Fruit fly (Drosophila melanogaster) whole organism, embryonic: ENCODE results near the gene Fer3HCH.

ENCODE experiments used
- B-H1 ChIP-seq: fragments of 200-800 bp; sonication (Bioruptor generic); IDR thresholded peaks from 3 replicates; pipeline ENCODE4 v1.3.6; 2022; ENCODE audit warnings: missing biosample characterization, missing genetic modification characterization
- B-H2 ChIP-seq: fragments of 200-800 bp; sonication (Bioruptor generic); optimal IDR thresholded peaks from 2 replicates; lab custom pipeline; 2018; ENCODE audit warnings: missing biosample characterization, mild to moderate bottlenecking, missing genetic modification characterization
- CG1024 ChIP-seq: fragments of 200-800 bp; sonication (Bioruptor generic); IDR thresholded peaks from 2 replicates; pipeline ENCODE4 v1.3.6; 2022; ENCODE audit warnings: missing biosample characterization, missing genetic modification characterization
- CG10565 ChIP-seq: fragments of 200-800 bp; sonication (Bioruptor generic); optimal IDR thresholded peaks from 3 replicates; lab custom pipeline; 2016; ENCODE audit warnings: missing biosample characterization, mild to moderate bottlenecking, missing genetic modification characterization
- CG11085 ChIP-seq: fragments of 200-800 bp; sonication (Bioruptor generic); IDR thresholded peaks from 2 replicates; pipeline ENCODE4 v1.3.6; 2022; ENCODE audit warnings: missing biosample characterization, missing genetic modification characterization
- CG11695 ChIP-seq: fragments of 200-800 bp; sonication (Bioruptor generic); IDR thresholded peaks from 3 replicates; pipeline ENCODE4 v1.3.6; 2022; ENCODE audit warnings: missing biosample characterization, missing genetic modification characterization
- CG14441 ChIP-seq: fragments of 200-800 bp; sonication (Bioruptor generic); IDR thresholded peaks from 2 replicates; pipeline ENCODE4 v1.3.6; 2022; ENCODE audit warnings: missing biosample characterization, missing genetic modification characterization
- CG14710 ChIP-seq: fragments of 200-800 bp; sonication (Bioruptor generic); optimal IDR thresholded peaks from 3 replicates; lab custom pipeline; 2019; ENCODE audit warnings: missing biosample characterization, mild to moderate bottlenecking, missing genetic modification characterization, moderate library complexity
- CG15269 ChIP-seq: fragments of 200-800 bp; sonication (Bioruptor generic); optimal IDR thresholded peaks from 2 replicates; lab custom pipeline; 2018; ENCODE audit warnings: missing biosample characterization, mild to moderate bottlenecking, missing genetic modification characterization, moderate library complexity
- CG15479 ChIP-seq: fragments of 200-800 bp; sonication (Bioruptor generic); optimal IDR thresholded peaks from 3 replicates; lab custom pipeline; 2019; ENCODE audit warnings: missing biosample characterization, mild to moderate bottlenecking, missing genetic modification characterization, moderate library complexity
- CG16863 ChIP-seq: fragments of 200-800 bp; sonication (Bioruptor generic); optimal IDR thresholded peaks from 3 replicates; lab custom pipeline; 2016; ENCODE audit warnings: missing biosample characterization, missing genetic modification characterization
- CG17385 ChIP-seq: fragments of 200-800 bp; sonication (Bioruptor generic); optimal IDR thresholded peaks from 3 replicates; lab custom pipeline; 2018; ENCODE audit warnings: missing biosample characterization, mild to moderate bottlenecking, missing genetic modification characterization
- CG17612 ChIP-seq: fragments of 200-800 bp; sonication (Bioruptor generic); IDR thresholded peaks from 2 replicates; pipeline ENCODE4 v1.3.6; 2022; ENCODE audit warnings: missing biosample characterization, missing genetic modification characterization
- CG18476 ChIP-seq: fragments of 200-800 bp; sonication (Bioruptor generic); optimal IDR thresholded peaks from 2 replicates; lab custom pipeline; 2016; ENCODE audit warnings: missing biosample characterization, mild to moderate bottlenecking, missing genetic modification characterization
- CG34422 ChIP-seq: fragments of 200-800 bp; sonication (Bioruptor generic); IDR thresholded peaks from 3 replicates; pipeline ENCODE4 v1.3.6; 2022; ENCODE audit warnings: missing biosample characterization, missing genetic modification characterization
- CG7271 ChIP-seq: fragments of 200-800 bp; sonication (Bioruptor generic); optimal IDR thresholded peaks from 2 replicates; lab custom pipeline; 2018; ENCODE audit warnings: missing biosample characterization, mild to moderate bottlenecking, missing genetic modification characterization, moderate library complexity
- CG7556 ChIP-seq: fragments of 200-800 bp; sonication (Bioruptor generic); optimal IDR thresholded peaks from 2 replicates; lab custom pipeline; 2017; ENCODE audit warnings: missing biosample characterization, mild to moderate bottlenecking, missing genetic modification characterization
- CG8089 ChIP-seq: fragments of 200-800 bp; sonication (Bioruptor generic); optimal IDR thresholded peaks from 3 replicates; lab custom pipeline; 2016; ENCODE audit warnings: missing biosample characterization, missing genetic modification characterization
- CG8388 ChIP-seq: fragments of 200-800 bp; sonication (Bioruptor generic); optimal IDR thresholded peaks from 2 replicates; lab custom pipeline; 2019; ENCODE audit warnings: missing biosample characterization, mild to moderate bottlenecking, missing genetic modification characterization, moderate library complexity
- CG8765 ChIP-seq: fragments of 200-800 bp; sonication (Bioruptor generic); IDR thresholded peaks from 2 replicates; pipeline ENCODE4 v1.3.6; 2022; ENCODE audit warnings: missing biosample characterization, missing genetic modification characterization
- CoRest ChIP-seq: fragments of 200-800 bp; sonication (Bioruptor generic); optimal IDR thresholded peaks from 3 replicates; lab custom pipeline; 2018; ENCODE audit warnings: missing biosample characterization, mild to moderate bottlenecking, missing genetic modification characterization, moderate library complexity
- Dll ChIP-seq: fragments of 200-800 bp; sonication (Bioruptor generic); IDR thresholded peaks from 4 replicates; pipeline ENCODE4 v1.3.6; 2022; ENCODE audit warnings: missing biosample characterization, missing genetic modification characterization; ENCODE audit not compliant: partially characterized antibody
- Doc3 ChIP-seq: fragments of 200-800 bp; sonication (Bioruptor generic); IDR thresholded peaks from 3 replicates; pipeline ENCODE4 v1.3.6; 2022; ENCODE audit warnings: missing biosample characterization, missing genetic modification characterization; ENCODE audit not compliant: partially characterized antibody
- Dp ChIP-seq: fragments of 200-800 bp; sonication (Bioruptor generic); optimal IDR thresholded peaks from 2 replicates; lab custom pipeline; 2018; ENCODE audit warnings: missing biosample characterization, mild to moderate bottlenecking, missing genetic modification characterization, moderate library complexity
- Dref ChIP-seq: fragments of 200-800 bp; sonication (Bioruptor generic); IDR thresholded peaks from 2 replicates; pipeline ENCODE4 v1.3.6; 2022; ENCODE audit warnings: missing biosample characterization, missing genetic modification characterization
- HHEX ChIP-seq: fragments of 200-800 bp; sonication (Bioruptor generic); optimal IDR thresholded peaks from 3 replicates; lab custom pipeline; 2017; ENCODE audit warnings: missing biosample characterization, mild to moderate bottlenecking, missing genetic modification characterization, missing genetic modification reagents
- HLH3B ChIP-seq: fragments of 200-800 bp; sonication (Bioruptor generic); IDR thresholded peaks from 2 replicates; pipeline ENCODE4 v1.3.6; 2022; ENCODE audit warnings: missing biosample characterization, missing genetic modification characterization
- HmgD ChIP-seq: fragments of 200-800 bp; sonication (Bioruptor generic); optimal IDR thresholded peaks from 3 replicates; lab custom pipeline; 2016; ENCODE audit warnings: missing biosample characterization, missing genetic modification characterization
- Lim3 ChIP-seq: fragments of 200-800 bp; sonication (Bioruptor generic); IDR thresholded peaks from 2 replicates; pipeline ENCODE4 v1.3.6; 2022; ENCODE audit warnings: missing biosample characterization, missing genetic modification characterization
- MTF-1 ChIP-seq: fragments of 200-800 bp; sonication (Bioruptor generic); optimal IDR thresholded peaks from 2 replicates; lab custom pipeline; 2018; ENCODE audit warnings: missing biosample characterization, mild to moderate bottlenecking, missing genetic modification characterization, borderline replicate concordance
- Mes4 ChIP-seq: fragments of 200-800 bp; sonication (Bioruptor generic); optimal IDR thresholded peaks from 2 replicates; lab custom pipeline; 2016; ENCODE audit warnings: missing biosample characterization, missing genetic modification characterization
- NK7.1 ChIP-seq: fragments of 200-800 bp; sonication (Bioruptor generic); optimal IDR thresholded peaks from 3 replicates; lab custom pipeline; 2016; ENCODE audit warnings: missing biosample characterization, missing genetic modification characterization
- Neu2 ChIP-seq: fragments of 200-800 bp; sonication (Bioruptor generic); optimal IDR thresholded peaks from 3 replicates; lab custom pipeline; 2016; ENCODE audit warnings: missing biosample characterization, missing genetic modification characterization, borderline replicate concordance
- Nf-YA ChIP-seq: fragments of 200-800 bp; sonication (Bioruptor generic); IDR thresholded peaks from 2 replicates; pipeline ENCODE4 v1.3.6; 2022; ENCODE audit warnings: missing biosample characterization, missing genetic modification characterization
- YL-1 ChIP-seq: fragments of 200-800 bp; sonication (Bioruptor generic); optimal IDR thresholded peaks from 3 replicates; lab custom pipeline; 2017; ENCODE audit warnings: missing biosample characterization, mild to moderate bottlenecking, missing genetic modification characterization
- da ChIP-seq: fragments of 200-800 bp; sonication (Bioruptor generic); optimal IDR thresholded peaks from 2 replicates; lab custom pipeline; 2016; ENCODE audit warnings: missing biosample characterization, missing genetic modification characterization
- dan ChIP-seq: fragments of 200-800 bp; sonication (Bioruptor generic); IDR thresholded peaks from 2 replicates; pipeline ENCODE4 v1.3.6; 2022; ENCODE audit warnings: missing biosample characterization, missing genetic modification characterization
- ems ChIP-seq: fragments of 200-800 bp; sonication (Bioruptor generic); optimal IDR thresholded peaks from 3 replicates; lab custom pipeline; 2016; ENCODE audit warnings: missing biosample characterization, missing genetic modification characterization
- esg ChIP-seq: fragments of 200-800 bp; sonication (Bioruptor generic); conservative IDR thresholded peaks from 2 replicates; pipeline ENCODE4 v1.3.6; 2022; ENCODE audit warnings: missing biosample characterization, missing genetic modification characterization
- fd96Cb ChIP-seq: fragments of 200-800 bp; sonication (Bioruptor generic); optimal IDR thresholded peaks from 2 replicates; lab custom pipeline; 2018; ENCODE audit warnings: missing biosample characterization, mild to moderate bottlenecking, missing genetic modification characterization, moderate library complexity
- gem ChIP-seq: fragments of 200-800 bp; sonication (Bioruptor generic); optimal IDR thresholded peaks from 2 replicates; lab custom pipeline; 2019; ENCODE audit warnings: missing biosample characterization, mild to moderate bottlenecking, missing genetic modification characterization, moderate library complexity
- inv ChIP-seq: fragments of 200-800 bp; sonication (Bioruptor generic); IDR thresholded peaks from 2 replicates; pipeline ENCODE4 v1.3.6; 2022; ENCODE audit warnings: missing biosample characterization, missing genetic modification characterization; ENCODE audit not compliant: partially characterized antibody
- kah ChIP-seq: fragments of 200-800 bp; sonication (Bioruptor generic); optimal IDR thresholded peaks from 2 replicates; lab custom pipeline; 2018; ENCODE audit warnings: missing biosample characterization, mild to moderate bottlenecking, missing genetic modification characterization
- ken ChIP-seq: fragments of 200-800 bp; sonication (Bioruptor generic); IDR thresholded peaks from 3 replicates; pipeline ENCODE4 v1.3.6; 2022; ENCODE audit warnings: missing biosample characterization, missing genetic modification characterization
- maf-S ChIP-seq: fragments of 200-800 bp; sonication (Bioruptor generic); optimal IDR thresholded peaks from 2 replicates; lab custom pipeline; 2016; ENCODE audit warnings: missing biosample characterization, missing genetic modification characterization
- sim ChIP-seq: fragments of 200-800 bp; sonication (Bioruptor generic); IDR thresholded peaks from 2 replicates; pipeline ENCODE4 v1.3.6; 2022; ENCODE audit warnings: missing biosample characterization, missing genetic modification characterization
- sob ChIP-seq: fragments of 200-800 bp; sonication (Bioruptor generic); IDR thresholded peaks from 2 replicates; pipeline ENCODE4 v1.3.6; 2022; ENCODE audit warnings: missing biosample characterization, missing genetic modification characterization
- sug ChIP-seq: fragments of 200-800 bp; optimal IDR thresholded peaks from 2 replicates; lab custom pipeline; 2019; ENCODE audit warnings: missing biosample characterization, mild to moderate bottlenecking, missing genetic modification characterization, moderate library complexity
- trem ChIP-seq: fragments of 200-800 bp; optimal IDR thresholded peaks from 3 replicates; lab custom pipeline; 2019; ENCODE audit warnings: missing biosample characterization, mild to moderate bottlenecking, missing genetic modification characterization, moderate library complexity

Gene Fer3HCH

DNA sequence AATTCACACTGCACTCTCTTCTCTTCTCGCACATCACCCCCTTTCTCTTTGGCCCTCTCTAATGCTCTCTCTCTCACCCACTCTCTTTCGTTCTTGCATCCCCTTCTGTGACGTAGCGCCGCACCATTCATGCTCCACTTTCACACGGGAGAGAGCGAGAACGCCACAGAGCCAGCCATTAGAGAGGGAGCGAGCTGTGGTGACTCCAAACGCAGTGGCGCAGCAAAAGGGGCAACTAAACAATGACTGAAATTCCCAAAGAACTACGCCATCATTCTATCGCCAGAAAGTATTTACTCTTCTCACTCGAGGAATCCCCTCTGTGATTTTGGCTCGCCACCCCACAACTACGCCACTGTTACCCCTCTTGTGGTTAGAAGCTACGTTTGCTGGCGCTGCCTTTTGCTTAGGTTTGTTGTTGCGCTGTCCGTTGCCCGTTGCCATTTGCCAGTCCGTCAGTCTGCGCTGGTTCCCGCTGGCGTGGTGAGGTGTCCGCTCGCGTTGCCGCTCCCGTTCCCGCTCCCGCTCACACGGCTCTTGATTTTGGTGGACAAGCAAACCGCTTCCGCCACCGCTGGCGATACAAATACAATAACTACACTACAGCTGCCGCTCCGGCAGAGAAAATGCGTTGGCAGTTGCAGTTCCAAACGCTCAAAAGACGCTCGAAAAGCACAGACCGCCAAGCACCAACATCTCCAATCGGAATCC, 23.2 kb upstream of the Fer3HCH start (continued):
- peak; percentile 58 for TF ChIP-seq Dref (GFP tag; lab: Robert Waterston, UW)
- TF ChIP-seq CG15269 (tag; lab: Kevin White, UChicago): peak; percentile 99
- peak; percentile 97 for TF ChIP-seq CG17385 (GFP tag; lab: Kevin White, UChicago)
- TF ChIP-seq CG15479 (GFP tag; lab: Kevin White, UChicago): no peak
- TF ChIP-seq CG16863 (GFP tag; lab: Kevin White, UChicago): peak; percentile 99
- peak; percentile 95 for TF ChIP-seq Neu2 (GFP tag; lab: Kevin White, UChicago)
- TF ChIP-seq fd96Cb (tag; lab: Kevin White, UChicago): peak; percentile 97
- peak; percentile 95 for TF ChIP-seq CG8388 (GFP tag; lab: Kevin White, UChicago)
- TF ChIP-seq CG18476: peak; percentile 97
- TF ChIP-seq CG8089 (GFP tag; lab: Kevin White, UChicago): peak; percentile 98
- TF ChIP-seq CG10565 (GFP tag; lab: Kevin White, UChicago): peak; percentile 93
- peak; percentile 99 for TF ChIP-seq sob (GFP tag; lab: Robert Waterston, UW)
- TF ChIP-seq HHEX (GFP tag; lab: Kevin White, UChicago): peak; percentile 99
- peak; percentile 98 for TF ChIP-seq CG17612
- TF ChIP-seq esg: peak; percentile 99
- TF ChIP-seq CG14710 (tag; lab: Kevin White, UChicago): peak; percentile 93
- TF ChIP-seq CG7556 (GFP tag; lab: Kevin White, UChicago): peak; percentile 99
- TF ChIP-seq B-H2 (GFP tag; lab: Kevin White, UChicago): peak; percentile 98
- peak; percentile 99 for TF ChIP-seq CG8765 (GFP tag; lab: Robert Waterston, UW)
- TF ChIP-seq HmgD (GFP tag; lab: Kevin White, UChicago): peak; percentile 99
- TF ChIP-seq da (GFP tag; lab: Kevin White, UChicago): peak; percentile 98
- TF ChIP-seq HLH3B: peak; percentile 99
- peak; percentile 96 for TF ChIP-seq kah (GFP tag; lab: Kevin White, UChicago)
- peak; percentile 99 for TF ChIP-seq CG11085 (GFP tag; lab: Robert Waterston, UW)
- peak; percentile 99 for TF ChIP-seq maf-S (GFP tag; lab: Kevin White, UChicago)
- TF ChIP-seq sim: peak; percentile 98
- TF ChIP-seq inv: peak; percentile 18; the same call in 1 of the 2 replicates
- peak; percentile 49; the same call in 2 of the 4 replicates for TF ChIP-seq Dll (GFP tag; lab: Robert Waterston, UW)
- peak; percentile 96 for TF ChIP-seq sug (tag; lab: Kevin White, UChicago)
- peak; percentile 97 for TF ChIP-seq CG1024 (GFP tag; lab: Robert Waterston, UW)
- peak; percentile 99 for TF ChIP-seq CG34422 (GFP tag; lab: Robert Waterston, UW)
- peak; percentile 99 for TF ChIP-seq CG14441 (GFP tag; lab: Robert Waterston, UW)
- peak; percentile 98 for TF ChIP-seq CG11695
- peak; percentile 98 for TF ChIP-seq NK7.1 (GFP tag; lab: Kevin White, UChicago)
- TF ChIP-seq CG7271 (tag; lab: Kevin White, UChicago): peak; percentile 23
- peak; percentile 99 for TF ChIP-seq Mes4 (GFP tag; lab: Kevin White, UChicago)
- peak; percentile 99 for TF ChIP-seq gem (tag; lab: Kevin White, UChicago)
- TF ChIP-seq Doc3 (GFP tag; lab: Robert Waterston, UW): no peak
- peak; percentile 98 for TF ChIP-seq CoRest
- peak; percentile 97 for TF ChIP-seq Lim3 (GFP tag; lab: Robert Waterston, UW)
- TF ChIP-seq B-H1: peak; percentile 99
- peak; percentile 94 for TF ChIP-seq dan (GFP tag; lab: Robert Waterston, UW)
- peak; percentile 95 for TF ChIP-seq YL-1 (GFP tag; lab: Kevin White, UChicago)
- TF ChIP-seq Dp: peak; percentile 42
- peak; percentile 97 for TF ChIP-seq Nf-YA (GFP tag; lab: Robert Waterston, UW)
- peak; percentile 90 for TF ChIP-seq trem
- peak; percentile 99 for TF ChIP-seq ken (GFP tag; lab: Robert Waterston, UW)
- peak; percentile 99 for TF ChIP-seq ems
- peak; percentile 96 for TF ChIP-seq MTF-1
